Fruit fly (Drosophila melanogaster): Measurements from ENCODE around the gene Pde11.

Pde11 gene

DNA sequence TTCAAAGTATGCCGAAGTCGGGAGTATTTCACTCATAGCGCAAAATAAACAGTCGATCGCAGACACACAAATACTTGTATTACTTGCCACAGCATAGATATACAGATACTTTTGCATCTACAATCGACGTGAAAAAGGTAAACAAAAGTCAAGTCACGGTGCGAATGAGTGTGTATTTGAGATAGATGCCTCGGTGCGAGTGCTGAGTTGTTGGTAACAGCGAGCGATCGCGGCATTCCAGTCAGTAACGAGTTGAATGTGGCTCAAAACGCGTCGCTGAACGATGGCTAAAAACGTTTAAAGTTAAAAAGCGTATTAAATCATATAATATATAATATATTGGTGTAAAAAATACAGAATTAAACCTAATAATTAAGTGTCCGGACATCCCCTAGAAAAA is 104.9 kb downstream of the Pde11 start, which contains the start of gene grnd:
grnd (plus strand) TSS at position 207 of the 400 bp plus-strand sequence.
- TF ChIP-seq CG32264 (GFP tag; optimal IDR thresholded peaks at IDR 0.05) (no peak), fru (GFP tag; optimal IDR thresholded peaks at IDR 0.05) (peak; percentile 36), brk (GFP tag; optimal IDR thresholded peaks at IDR 0.05) (peak; percentile 29), OdsH (GFP tag; optimal IDR thresholded peaks at IDR 0.05) (no peak)

DNA sequence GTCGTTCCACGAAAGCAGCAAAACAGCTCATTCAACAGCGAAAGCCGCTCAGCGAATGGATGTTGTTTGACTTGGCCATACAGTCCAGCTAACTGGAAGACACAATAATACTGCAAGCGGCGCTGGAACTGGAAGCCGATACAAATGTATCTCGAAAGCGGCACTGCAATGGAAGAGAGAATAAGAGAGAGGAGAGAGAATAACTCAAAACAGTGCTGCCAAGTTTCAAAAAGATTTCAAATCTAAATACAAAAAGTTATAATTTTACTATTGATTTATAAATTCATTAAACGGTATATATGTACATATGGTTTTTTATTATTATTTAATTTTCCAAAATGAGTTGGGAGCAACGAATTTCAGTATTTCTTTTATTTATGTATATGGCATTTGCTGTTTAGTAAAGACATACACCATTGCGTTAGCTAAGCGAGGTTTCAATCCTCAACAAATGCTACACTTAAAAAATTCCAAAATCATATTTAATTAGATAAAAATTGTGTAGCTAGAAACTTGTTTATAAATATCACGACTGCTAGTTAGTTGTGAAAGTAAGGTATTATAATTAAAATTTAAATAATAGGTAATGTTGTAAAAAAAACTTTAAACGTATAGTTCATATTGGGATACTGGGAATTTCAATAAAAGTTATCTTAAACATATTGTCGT is 105.6 kb downstream of the Pde11 start, which contains the start of gene CG10283:
CG10283 (minus strand) TSS at position 132 of the 669 bp plus-strand sequence.
- no peak for TF ChIP-seq jim (GFP tag; optimal IDR thresholded peaks at IDR 0.05)
- TF ChIP-seq Hnf4 (GFP tag; optimal IDR thresholded peaks at IDR 0.05), result no peak
- no peak for TF ChIP-seq sage (GFP tag; optimal IDR thresholded peaks at IDR 0.05)
- TF ChIP-seq rgr (GFP tag; optimal IDR thresholded peaks at IDR 0.05), result no peak
- TF ChIP-seq OdsH (GFP tag; optimal IDR thresholded peaks at IDR 0.05), result peak; percentile 4
- no peak for TF ChIP-seq CrebA (GFP tag; optimal IDR thresholded peaks at IDR 0.05; ENCODE audit: borderline replicate concordance)
- no peak for TF ChIP-seq CG9705 (GFP tag; optimal IDR thresholded peaks at IDR 0.05)
- TF ChIP-seq Myc (optimal IDR thresholded peaks at IDR 0.05), result no peak
- no peak for TF ChIP-seq fru (GFP tag; optimal IDR thresholded peaks at IDR 0.05)
- TF ChIP-seq h (GFP tag; optimal IDR thresholded peaks at IDR 0.05), result peak; percentile 12
- no peak for TF ChIP-seq Mio (GFP tag; optimal IDR thresholded peaks at IDR 0.05)
- TF ChIP-seq pan (optimal IDR thresholded peaks at IDR 0.05), result no peak
- TF ChIP-seq ey (GFP tag; optimal IDR thresholded peaks at IDR 0.05), result no peak
- TF ChIP-seq dsf (GFP tag; optimal IDR thresholded peaks at IDR 0.05; ENCODE audit: borderline replicate concordance), result no peak
- TF ChIP-seq Abd-B (GFP tag; optimal IDR thresholded peaks at IDR 0.05), result no peak
- peak; percentile 12 for TF ChIP-seq sv (GFP tag; optimal IDR thresholded peaks at IDR 0.05)
- peak; percentile 74 for TF ChIP-seq Dif (GFP tag; optimal IDR thresholded peaks at IDR 0.05; ENCODE audit: partially characterized antibody)
- no peak for TF ChIP-seq brk (GFP tag; optimal IDR thresholded peaks at IDR 0.05)
- TF ChIP-seq tai (GFP tag; optimal IDR thresholded peaks at IDR 0.05), result no peak
- TF ChIP-seq Vsx2 (GFP tag; optimal IDR thresholded peaks at IDR 0.05; ENCODE audit: partially characterized antibody), result no peak
- TF ChIP-seq lola (GFP tag; optimal IDR thresholded peaks at IDR 0.05), result no peak
- peak; percentile 30 for TF ChIP-seq woc (GFP tag; optimal IDR thresholded peaks at IDR 0.05)
- peak; percentile 36 to 38 for TF ChIP-seq dl (GFP tag; optimal IDR thresholded peaks at IDR 0.05; ENCODE audit: insufficient read depth in 1 of 2, partially characterized antibody in 2 of 2)
- TF ChIP-seq HLH106 (tag; optimal IDR thresholded peaks at IDR 0.05), result peak; percentile 57
- peak; percentile 85 for TF ChIP-seq Hr83 (GFP tag; optimal IDR thresholded peaks at IDR 0.05; ENCODE audit: poor library complexity, severe bottlenecking)
- TF ChIP-seq Sp1 (GFP tag; optimal IDR thresholded peaks at IDR 0.05), result peak; percentile 21
- peak in 1 of 2 experiments; percentile 24 for TF ChIP-seq foxo (GFP tag; optimal IDR thresholded peaks at IDR 0.05)
- TF ChIP-seq psq (GFP tag; optimal IDR thresholded peaks at IDR 0.05), result peak; percentile 5

DNA sequence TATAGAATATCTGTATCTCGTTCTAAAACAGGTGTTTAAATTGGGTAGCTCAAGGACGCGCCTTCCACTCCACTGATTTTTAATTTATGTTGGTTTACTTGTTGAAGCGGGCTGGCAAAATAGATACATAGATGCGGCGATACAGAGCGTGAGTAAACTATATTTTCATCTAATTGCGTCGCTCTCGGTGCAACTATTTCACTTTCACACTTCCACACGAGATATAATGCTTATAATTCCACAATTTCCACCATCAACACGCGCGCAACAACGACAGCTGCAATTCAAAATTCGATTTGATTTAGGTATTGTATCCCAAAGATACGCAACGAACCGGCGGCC is 106.1 kb downstream of the Pde11 start:
- TF ChIP-seq tai (GFP tag; optimal IDR thresholded peaks at IDR 0.05) (peak; percentile 35), Myc (optimal IDR thresholded peaks at IDR 0.05) (no peak), CrebA (GFP tag; optimal IDR thresholded peaks at IDR 0.05; ENCODE audit: borderline replicate concordance) (no peak)

DNA sequence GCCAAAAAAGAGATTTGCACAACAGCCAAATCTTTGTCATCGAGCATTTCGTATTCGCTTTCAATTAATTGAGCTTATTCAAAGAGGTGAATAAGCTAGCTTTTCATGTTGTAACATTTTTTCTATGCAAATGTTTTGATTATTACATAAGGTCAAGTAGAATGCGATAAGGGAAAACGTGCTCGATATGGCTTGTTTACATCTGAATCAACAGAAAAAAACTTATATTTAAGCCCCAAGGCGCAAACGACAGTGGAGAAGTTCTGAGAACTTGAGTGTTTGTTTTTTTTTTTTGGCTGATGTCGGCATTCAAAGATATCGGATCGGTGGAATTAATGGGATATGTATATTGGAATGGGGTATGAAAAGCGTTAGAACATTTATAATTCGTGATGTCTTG is 107.2 kb downstream of the Pde11 start:
- TF ChIP-seq jim (GFP tag; optimal IDR thresholded peaks at IDR 0.05) (no peak), Hr83 (GFP tag; optimal IDR thresholded peaks at IDR 0.05; ENCODE audit: poor library complexity, severe bottlenecking) (no peak), Dfd (GFP tag; optimal IDR thresholded peaks at IDR 0.05) (no peak), Myc (optimal IDR thresholded peaks at IDR 0.05) (no peak), sage (GFP tag; optimal IDR thresholded peaks at IDR 0.05) (no peak), GATAd (GFP tag; optimal IDR thresholded peaks at IDR 0.05) (no peak), Rel (GFP tag; optimal IDR thresholded peaks at IDR 0.05) (no peak), Rel (tag; optimal IDR thresholded peaks at IDR 0.05) (no peak), br (GFP tag; optimal IDR thresholded peaks at IDR 0.05) (no peak), rgr (GFP tag; optimal IDR thresholded peaks at IDR 0.05) (no peak), h (GFP tag; optimal IDR thresholded peaks at IDR 0.05) (no peak), sv (GFP tag; optimal IDR thresholded peaks at IDR 0.05) (no peak), lola (GFP tag; optimal IDR thresholded peaks at IDR 0.05) (no peak), dsf (GFP tag; optimal IDR thresholded peaks at IDR 0.05; ENCODE audit: borderline replicate concordance) (no peak), pan (optimal IDR thresholded peaks at IDR 0.05) (no peak), Mio (GFP tag; optimal IDR thresholded peaks at IDR 0.05) (no peak)
